Fruit fly (Drosophila melanogaster): ENCODE measurements around the gene CG32022.

Gene CG32022

DNA sequence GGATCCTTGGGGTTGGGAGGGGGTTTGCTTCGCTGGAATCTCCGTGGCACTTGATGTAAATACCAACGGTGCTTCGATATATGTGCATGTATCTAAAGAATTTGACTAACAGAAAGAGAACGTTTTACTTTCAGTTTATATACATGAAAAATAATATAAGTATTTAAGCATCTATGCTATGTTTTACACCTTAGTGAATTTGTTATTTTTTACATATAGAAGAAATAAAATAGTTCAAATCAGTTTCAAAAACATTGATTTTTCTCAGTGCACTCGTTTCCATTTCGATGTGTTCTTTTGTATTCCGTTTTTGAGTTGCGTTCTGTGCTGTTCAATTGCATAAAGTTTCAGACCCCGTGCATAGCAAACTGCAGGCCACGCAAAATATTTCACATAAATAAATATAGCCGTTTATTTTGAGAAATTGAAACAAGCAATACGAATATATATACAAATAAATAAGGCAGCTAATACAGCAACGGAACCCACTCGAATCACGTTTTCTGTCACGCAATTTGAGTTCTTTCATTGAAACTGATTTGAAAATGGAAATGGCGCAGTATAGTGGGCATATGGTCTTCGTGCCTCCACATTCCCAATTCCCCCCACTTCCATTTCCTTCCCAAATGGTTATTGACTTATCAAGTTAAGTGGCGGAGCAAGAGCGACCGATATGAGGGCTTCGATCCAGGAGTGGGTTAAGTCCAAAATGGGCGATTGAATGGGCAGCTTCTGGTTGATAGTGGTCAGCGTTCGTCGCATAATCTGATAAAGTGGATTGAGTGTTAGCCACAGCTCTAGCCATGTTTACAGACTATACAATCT lies 38.3 kb downstream of the CG32022 start (continued):
- no peak for TF ChIP-seq Mad (GFP tag; optimal IDR thresholded peaks at IDR 0.05)
- no peak for TF ChIP-seq twi (tag; optimal IDR thresholded peaks at IDR 0.05)
- TF ChIP-seq CG13775 (GFP tag; optimal IDR thresholded peaks at IDR 0.05): no peak
- no peak for TF ChIP-seq emc (GFP tag; optimal IDR thresholded peaks at IDR 0.05)
- no peak for TF ChIP-seq CG7745 (tag; optimal IDR thresholded peaks at IDR 0.05)
- no peak for TF ChIP-seq CG11398 (GFP tag; optimal IDR thresholded peaks at IDR 0.05)

dm6 chr3L:8681896-8682550 lies 39.0 kb downstream of the CG32022 start:
- peak; percentile 2 for TF ChIP-seq kni (GFP tag; optimal IDR thresholded peaks at IDR 0.05)
- TF ChIP-seq Hr78 (GFP tag; optimal IDR thresholded peaks at IDR 0.05): peak in 1 of 2 experiments; percentile 6
- no peak for TF ChIP-seq Nf-YB (GFP tag; optimal IDR thresholded peaks at IDR 0.05)
- TF ChIP-seq Med (GFP tag): peak; percentile 65
- no peak for TF ChIP-seq CG5953 (GFP tag; IDR thresholded peaks at IDR 0.05)
- TF ChIP-seq chinmo (GFP tag; IDR thresholded peaks at IDR 0.05; ENCODE audit: partially characterized antibody): peak; percentile 85; the same call in 2 of the 4 replicates
- TF ChIP-seq dimm (GFP tag; IDR thresholded peaks at IDR 0.05): no peak
- TF ChIP-seq ftz-f1 (GFP tag; optimal IDR thresholded peaks at IDR 0.05): peak; percentile 82
- TF ChIP-seq CG18764 (GFP tag; optimal IDR thresholded peaks at IDR 0.05): no peak
- TF ChIP-seq Dp (GFP tag; optimal IDR thresholded peaks at IDR 0.05): no peak
- no peak for TF ChIP-seq HLH4C (GFP tag; IDR thresholded peaks at IDR 0.05; ENCODE audit: partially characterized antibody)
- TF ChIP-seq sqz (GFP tag; optimal IDR thresholded peaks at IDR 0.05): peak; percentile 14
- no peak for TF ChIP-seq CG8290 (GFP tag; optimal IDR thresholded peaks at IDR 0.05)
- peak in 1 of 2 experiments; percentile 48 for TF ChIP-seq CG8290 (tag; optimal IDR thresholded peaks at IDR 0.05)
- no peak for TF ChIP-seq tll (GFP tag; optimal IDR thresholded peaks at IDR 0.05)
- no peak for TF ChIP-seq CG2116 (GFP tag; optimal IDR thresholded peaks at IDR 0.05)
- no peak for TF ChIP-seq hbn (GFP tag; IDR thresholded peaks at IDR 0.05; ENCODE audit: partially characterized antibody)
- TF ChIP-seq gem (tag; optimal IDR thresholded peaks at IDR 0.05): peak; percentile 49
- TF ChIP-seq CG15269 (tag; optimal IDR thresholded peaks at IDR 0.05): peak; percentile 24
- no peak for TF ChIP-seq CG12659 (GFP tag; optimal IDR thresholded peaks at IDR 0.05)
- no peak for TF ChIP-seq CG2712 (tag; optimal IDR thresholded peaks at IDR 0.05)
- TF ChIP-seq vvl (GFP tag; IDR thresholded peaks at IDR 0.05): peak; percentile 47; the same call in 1 of the 2 replicates
- TF ChIP-seq CG10209 (GFP tag; optimal IDR thresholded peaks at IDR 0.05): no peak
- TF ChIP-seq cwo (GFP tag; optimal IDR thresholded peaks at IDR 0.05): peak; percentile 49
- peak; percentile 64 for TF ChIP-seq sd (tag; optimal IDR thresholded peaks at IDR 0.05)
- TF ChIP-seq sug (tag; optimal IDR thresholded peaks at IDR 0.05): no peak
- TF ChIP-seq ssp (GFP tag; IDR thresholded peaks at IDR 0.05): 0 out of 2 replicates have a peak, but pooled peaks have one; percentile 3
- TF ChIP-seq CG12769 (tag; optimal IDR thresholded peaks at IDR 0.05): peak; percentile 11

DNA sequence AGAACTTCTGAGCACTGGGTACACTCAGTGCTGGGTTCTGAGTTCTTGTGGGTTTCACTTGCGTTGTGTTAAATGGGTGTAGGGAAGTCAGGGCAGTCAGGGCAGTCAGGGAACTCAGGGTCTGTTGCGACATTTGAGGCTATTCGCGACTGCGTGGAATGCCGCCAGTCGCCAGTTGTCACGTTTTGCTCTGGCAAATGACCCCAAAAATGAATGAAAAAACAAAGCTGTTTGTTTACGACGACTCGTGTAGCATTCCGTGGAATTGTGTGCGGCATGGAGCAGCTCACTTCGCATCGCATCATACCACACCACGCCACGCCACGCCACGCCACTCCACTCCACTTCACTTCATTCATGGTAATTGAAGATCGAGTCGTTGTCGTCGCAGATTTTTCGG lies 39.8 kb downstream of the CG32022 start:
- peak; percentile 9 for TF ChIP-seq Med (GFP tag)
- peak; percentile 2 for TF ChIP-seq nom (GFP tag; optimal IDR thresholded peaks at IDR 0.05)
- no peak for TF ChIP-seq Trl (optimal IDR thresholded peaks at IDR 0.05)
- no peak for TF ChIP-seq Trl (GFP tag; optimal IDR thresholded peaks at IDR 0.05)
- TF ChIP-seq NFAT (GFP tag; IDR thresholded peaks at IDR 0.05): 0 out of 2 replicates have a peak, but pooled peaks have one; percentile 27
- TF ChIP-seq chinmo (GFP tag; IDR thresholded peaks at IDR 0.05; ENCODE audit: partially characterized antibody): 0 out of 4 replicates have a peak, but pooled peaks have one; percentile 8
- TF ChIP-seq Asciz (GFP tag; optimal IDR thresholded peaks at IDR 0.05): no peak
- peak; percentile 39; the same call in 1 of the 3 replicates for TF ChIP-seq CG6175 (GFP tag; IDR thresholded peaks at IDR 0.05)
- TF ChIP-seq cwo (GFP tag; optimal IDR thresholded peaks at IDR 0.05): peak; percentile 49
- TF ChIP-seq sd (tag; optimal IDR thresholded peaks at IDR 0.05): peak; percentile 71
